Worm (Caenorhabditis elegans): ENCODE measurements around the gene Y55F3AR.2.

Gene Y55F3AR.2

DNA sequence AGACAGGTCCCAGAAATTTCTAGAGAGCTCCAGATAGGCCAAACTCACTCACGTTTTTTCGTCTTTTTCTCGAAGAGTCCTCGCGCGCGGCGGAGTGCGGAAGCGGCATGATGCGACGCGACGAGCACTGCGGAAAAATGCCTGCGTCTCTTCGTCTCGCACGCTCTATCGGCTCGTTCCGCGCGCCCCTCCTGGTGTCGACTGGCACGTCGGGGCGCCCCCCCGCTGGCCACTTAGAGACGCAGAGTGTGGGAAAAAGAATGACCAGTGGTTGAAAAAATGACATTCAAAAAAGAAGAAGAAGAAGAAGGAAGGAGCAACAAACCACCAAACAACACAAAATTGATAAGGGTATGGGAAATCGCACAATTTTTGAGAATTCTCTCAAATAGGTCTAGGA lies 26.9 kb upstream of the Y55F3AR.2 start, which contains the start of gene znf-782 (continued):
- TF ChIP-seq mdl-1 (tag; optimal IDR thresholded peaks at IDR 0.05) (peak; percentile 11 to 56), lin-1 (GFP tag; IDR thresholded peaks at IDR 0.05) (peak; percentile 51; the same call in 1 of the 2 replicates), lin-38 (GFP tag; IDR thresholded peaks at IDR 0.05) (peak; percentile 30; the same call in 1 of the 2 replicates), ceh-32 (tag; optimal IDR thresholded peaks at IDR 0.05; ENCODE audit: poor library complexity) (peak; percentile 25), sdz-12 (GFP tag; optimal IDR thresholded peaks at IDR 0.05) (no peak), madf-9 (GFP tag; conservative IDR thresholded peaks at IDR 0.05) (peak; percentile 95), nhr-11 (tag; optimal IDR thresholded peaks at IDR 0.05) (no peak), daf-16 (GFP tag; optimal IDR thresholded peaks at IDR 0.05) (peak in 1 of 2 experiments; percentile 43), daf-16 (tag; optimal IDR thresholded peaks at IDR 0.05) (peak; percentile 57), vab-7 (GFP tag; IDR thresholded peaks at IDR 0.05) (no peak), zag-1 (tag; optimal IDR thresholded peaks at IDR 0.05) (no peak), egl-27 (tag; optimal IDR thresholded peaks at IDR 0.05) (no peak), tag-97 (GFP tag; IDR thresholded peaks at IDR 0.05) (0 out of 2 replicates have a peak, but pooled peaks have one; percentile 33), ceh-62 (tag; optimal IDR thresholded peaks at IDR 0.05) (no peak), nhr-77 (tag; optimal IDR thresholded peaks at IDR 0.05) (peak; percentile 55), ztf-11 (tag; optimal IDR thresholded peaks at IDR 0.05) (no peak), spr-1 (tag; optimal IDR thresholded peaks at IDR 0.05) (peak; percentile 87), ceh-82 (tag; optimal IDR thresholded peaks at IDR 0.05) (no peak), mxl-2 (GFP tag; conservative IDR thresholded peaks at IDR 0.05) (no peak), spr-3 (GFP tag; optimal IDR thresholded peaks at IDR 0.05) (peak; percentile 2), mes-2 (tag; optimal IDR thresholded peaks at IDR 0.05; ENCODE audit: poor library complexity, severe bottlenecking) (peak; percentile 30), zip-11 (GFP tag; IDR thresholded peaks at IDR 0.05) (no peak), nhr-48 (tag; optimal IDR thresholded peaks at IDR 0.05) (peak; percentile 65), nhr-6 (tag; optimal IDR thresholded peaks at IDR 0.05) (peak; percentile 15), dmd-9 (GFP tag; IDR thresholded peaks at IDR 0.05) (no peak), snpc-1.2 (GFP tag; IDR thresholded peaks at IDR 0.05) (0 out of 2 replicates have a peak, but pooled peaks have one; percentile 44), ceh-28 (tag; optimal IDR thresholded peaks at IDR 0.05) (no peak), unc-39 (tag; optimal IDR thresholded peaks at IDR 0.05) (no peak), saeg-2 (GFP tag; IDR thresholded peaks at IDR 0.05) (peak; percentile 67), php-3 (GFP tag; IDR thresholded peaks at IDR 0.05) (peak; percentile 67), madf-5 (GFP tag; IDR thresholded peaks at IDR 0.05) (no peak), unc-130 (GFP tag; optimal IDR thresholded peaks at IDR 0.05) (no peak), zfp-2 (tag; optimal IDR thresholded peaks at IDR 0.05) (no peak), zfp-3 (GFP tag; conservative IDR thresholded peaks at IDR 0.05) (no peak), ctbp-1 (GFP tag; IDR thresholded peaks at IDR 0.05) (peak; percentile 65), dve-1 (tag; optimal IDR thresholded peaks at IDR 0.05; ENCODE audit: insufficient read depth) (peak; percentile 53), T26A8.4 (GFP tag; IDR thresholded peaks at IDR 0.05) (peak; percentile 59), lim-7 (GFP tag; IDR thresholded peaks at IDR 0.05) (no peak), fos-1 (tag; optimal IDR thresholded peaks at IDR 0.05) (no peak), Y48G9A.11 (GFP tag; IDR thresholded peaks at IDR 0.05) (no peak), F26F4.8 (GFP tag; conservative IDR thresholded peaks at IDR 0.05) (no peak), ztf-7 (tag; optimal IDR thresholded peaks at IDR 0.05) (no peak), nhr-102 (tag; optimal IDR thresholded peaks at IDR 0.05) (peak; percentile 35), set-16 (GFP tag; IDR thresholded peaks at IDR 0.05) (peak; percentile 99), mep-1 (tag; optimal IDR thresholded peaks at IDR 0.05) (no peak), tra-1 (GFP tag; IDR thresholded peaks at IDR 0.05) (no peak), unc-62 (GFP tag; optimal IDR thresholded peaks at IDR 0.05 in 1 of 2) (no peak), unc-62 (tag; optimal IDR thresholded peaks at IDR 0.05) (no peak), snpc-4 (tag; optimal IDR thresholded peaks at IDR 0.05) (no peak), lsy-2 (tag; optimal IDR thresholded peaks at IDR 0.05) (peak in 1 of 2 experiments; percentile 1), nhr-42 (GFP tag; IDR thresholded peaks at IDR 0.05) (no peak), lin-13 (GFP tag; optimal IDR thresholded peaks at IDR 0.05) (no peak), hmg-1.1 (GFP tag; IDR thresholded peaks at IDR 0.05) (peak; percentile 82)
